Worm (Caenorhabditis elegans): ENCODE data around the gene paqr-1.

paqr-1 gene

DNA sequence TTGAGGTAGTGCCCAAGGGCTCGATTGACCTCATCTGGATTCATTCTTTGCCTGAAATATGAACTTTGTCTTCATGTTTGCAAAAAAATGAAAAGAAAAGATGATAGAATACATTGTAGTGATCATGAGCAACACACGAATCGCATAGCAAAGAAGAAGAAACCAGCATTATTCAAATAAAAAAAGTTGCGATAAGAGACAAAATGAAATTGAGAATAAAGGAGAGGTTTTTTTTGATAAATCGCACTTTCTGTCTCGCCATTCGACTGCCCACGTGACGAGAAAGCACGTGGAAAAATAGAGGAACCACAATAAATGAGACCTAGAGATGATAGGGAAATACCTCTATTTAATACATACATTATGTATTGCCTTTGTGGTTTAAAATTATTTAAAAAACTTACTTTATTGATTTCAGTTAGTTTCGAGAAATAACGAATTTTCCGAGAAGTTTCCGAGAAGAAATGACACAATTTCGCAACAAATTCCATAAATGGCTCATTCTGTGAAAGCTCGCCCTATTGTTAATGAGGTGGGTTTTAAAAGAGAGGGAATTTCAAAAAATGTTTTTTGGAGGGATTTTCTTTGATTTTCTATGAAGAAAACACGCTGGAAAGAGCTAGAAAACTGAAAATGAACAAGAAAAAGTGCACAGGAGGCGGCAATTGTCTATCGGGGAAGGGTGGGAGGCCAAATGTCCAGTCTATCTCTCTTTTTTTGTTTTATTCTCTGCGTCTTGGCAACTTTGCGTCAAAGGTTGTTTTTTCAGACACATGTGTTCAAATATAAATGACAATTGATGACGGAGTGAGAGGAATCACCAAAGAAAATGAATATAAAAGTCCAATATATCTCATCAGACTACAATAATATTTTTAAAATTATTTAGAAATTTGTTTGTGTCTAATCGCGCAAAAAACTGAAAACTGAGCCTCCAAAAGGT is at the start of gene paqr-1:
TSS of gene paqr-1 (minus strand) at position 51 of the 943 bp plus-strand sequence.
- TF ChIP-seq lin-13 (GFP tag; optimal IDR thresholded peaks at IDR 0.05) (no peak), egl-27 (tag; optimal IDR thresholded peaks at IDR 0.05) (no peak), dmd-4 (tag; optimal IDR thresholded peaks at IDR 0.05) (no peak), lin-11 (tag; optimal IDR thresholded peaks at IDR 0.05) (no peak), ceh-82 (tag; optimal IDR thresholded peaks at IDR 0.05) (no peak), sem-4 (tag; optimal IDR thresholded peaks at IDR 0.05) (no peak), zag-1 (tag; optimal IDR thresholded peaks at IDR 0.05) (no peak), Y55F3AM.14 (GFP tag; optimal IDR thresholded peaks at IDR 0.05) (no peak), lin-39 (tag; optimal IDR thresholded peaks at IDR 0.05) (no peak), nhr-21 (tag; optimal IDR thresholded peaks at IDR 0.05) (no peak), R02D3.7 (tag; optimal IDR thresholded peaks at IDR 0.05) (no peak), peb-1 (tag; optimal IDR thresholded peaks at IDR 0.05) (no peak), C34F6.9 (tag; optimal IDR thresholded peaks at IDR 0.05) (peak; percentile 53), elt-1 (tag; optimal IDR thresholded peaks at IDR 0.05) (no peak), ztf-1 (GFP tag; conservative IDR thresholded peaks at IDR 0.05) (no peak), ztf-4 (tag; optimal IDR thresholded peaks at IDR 0.05) (no peak), ceh-16 (tag; optimal IDR thresholded peaks at IDR 0.05) (no peak), ama-1 (optimal IDR thresholded peaks at IDR 0.05) (no peak), fos-1 (tag; optimal IDR thresholded peaks at IDR 0.05) (peak; percentile 14), skn-1 (tag; optimal IDR thresholded peaks at IDR 0.05) (no peak), aly-2 (tag; optimal IDR thresholded peaks at IDR 0.05) (no peak), unc-39 (tag; optimal IDR thresholded peaks at IDR 0.05) (no peak), mbf-1 (tag; optimal IDR thresholded peaks at IDR 0.05) (no peak), snpc-4 (tag; optimal IDR thresholded peaks at IDR 0.05) (no peak), mab-5 (tag; optimal IDR thresholded peaks at IDR 0.05) (no peak), nhr-6 (tag; optimal IDR thresholded peaks at IDR 0.05) (no peak), unc-62 (GFP tag; optimal IDR thresholded peaks at IDR 0.05) (no peak), nhr-129 (tag; optimal IDR thresholded peaks at IDR 0.05) (peak; percentile 31), sma-9 (GFP tag; optimal IDR thresholded peaks at IDR 0.05) (peak; percentile 88), sma-9 (tag; optimal IDR thresholded peaks at IDR 0.05) (no peak), lsy-2 (tag; optimal IDR thresholded peaks at IDR 0.05) (peak in 1 of 2 experiments; percentile 51), gmeb-1 (tag; optimal IDR thresholded peaks at IDR 0.05) (peak; percentile 36), unc-55 (GFP tag; optimal IDR thresholded peaks at IDR 0.05) (peak; percentile 84), crh-2 (tag; optimal IDR thresholded peaks at IDR 0.05) (peak; percentile 14), nhr-23 (tag; optimal IDR thresholded peaks at IDR 0.05) (no peak), ztf-11 (tag; optimal IDR thresholded peaks at IDR 0.05) (no peak), alr-1 (tag; optimal IDR thresholded peaks at IDR 0.05) (no peak), blmp-1 (tag; optimal IDR thresholded peaks at IDR 0.05; ENCODE audit: insufficient read depth) (peak; percentile 64), mdl-1 (tag; optimal IDR thresholded peaks at IDR 0.05) (peak in 1 of 2 experiments; percentile 40)

DNA sequence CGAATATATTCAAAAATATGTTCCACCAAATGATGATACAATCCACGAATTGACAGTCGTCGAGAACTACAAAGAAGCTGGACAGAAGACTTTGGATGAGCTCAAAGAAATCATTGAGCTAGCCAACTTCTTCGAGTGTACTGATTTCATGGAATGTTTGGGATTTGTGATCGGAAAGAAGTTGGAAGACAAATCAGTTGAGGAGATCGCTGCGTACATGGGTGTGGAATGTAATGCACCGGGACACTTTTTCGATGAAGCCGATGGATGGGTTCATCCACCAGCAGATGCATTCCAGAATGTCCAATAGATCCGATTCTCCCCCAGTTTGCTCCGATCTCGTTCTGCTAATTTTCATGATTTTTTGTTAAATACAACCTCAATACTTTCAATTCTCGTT is 48.3 kb upstream of the paqr-1 start:
- TF ChIP-seq C34F6.9 (tag; optimal IDR thresholded peaks at IDR 0.05) (no peak), Y55F3AM.14 (GFP tag; optimal IDR thresholded peaks at IDR 0.05) (no peak), sma-9 (GFP tag; optimal IDR thresholded peaks at IDR 0.05) (peak; percentile 15), sma-9 (tag; optimal IDR thresholded peaks at IDR 0.05) (no peak), nhr-129 (tag; optimal IDR thresholded peaks at IDR 0.05) (no peak), nhr-12 (tag; optimal IDR thresholded peaks at IDR 0.05) (no peak)

DNA sequence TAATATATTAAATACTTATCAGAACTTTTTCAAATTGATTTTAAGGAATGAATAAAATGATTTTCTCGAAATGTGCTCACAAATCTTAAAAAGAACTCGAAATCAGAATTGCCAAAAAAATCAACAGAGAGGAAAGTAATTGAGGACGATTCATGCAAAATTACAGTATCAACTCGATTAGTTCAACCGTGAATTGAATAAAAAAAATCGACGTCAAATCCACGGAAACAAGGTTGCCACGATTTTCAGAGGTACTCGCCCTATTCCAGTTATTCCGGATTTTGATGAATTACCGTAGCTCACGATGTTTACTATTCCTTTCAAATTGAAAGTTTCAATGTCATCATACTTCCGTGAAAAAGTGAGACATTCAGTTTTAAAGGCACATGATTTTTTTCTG is 47.1 kb upstream of the paqr-1 start, which contains the start of gene F15B10.3:
TSS of gene F15B10.3 (plus strand) at position 301 of the 400 bp plus-strand sequence.
- TF ChIP-seq nhr-237 (tag; optimal IDR thresholded peaks at IDR 0.05) (no peak), dmd-4 (tag; optimal IDR thresholded peaks at IDR 0.05) (no peak), unc-55 (GFP tag; optimal IDR thresholded peaks at IDR 0.05) (no peak), mbf-1 (tag; optimal IDR thresholded peaks at IDR 0.05) (no peak), nhr-21 (tag; optimal IDR thresholded peaks at IDR 0.05) (no peak), ztf-1 (GFP tag; conservative IDR thresholded peaks at IDR 0.05) (no peak), lin-39 (tag; optimal IDR thresholded peaks at IDR 0.05) (no peak), nhr-10 (tag; optimal IDR thresholded peaks at IDR 0.05) (no peak), ama-1 (optimal IDR thresholded peaks at IDR 0.05) (no peak), elt-1 (tag; optimal IDR thresholded peaks at IDR 0.05) (no peak), F13H6.1 (tag; optimal IDR thresholded peaks at IDR 0.05) (no peak)

Data from whole organism, L2 larva.